Worm (Caenorhabditis elegans) whole organism, midembryonic: ENCODE results near the gene hlh-33.

Experiments
- T22C8.4 ChIP-seq: fragments of 200-800 bp; sonication (Bioruptor generic); IDR thresholded peaks from 2 replicates; pipeline ENCODE4 v1.3.6; 2022; ENCODE audit warnings: missing genetic modification characterization, missing compliant biosample characterization
- klf-2 ChIP-seq: fragments of 200-800 bp; sonication (Bioruptor generic); conservative IDR thresholded peaks from 2 replicates; pipeline ENCODE4 v1.3.6; 2022; ENCODE audit warnings: missing genetic modification reagents, missing genetic modification characterization, missing compliant biosample characterization
- med-1 ChIP-seq: sonication (generic microtip); optimal IDR thresholded peaks from 2 replicates; lab custom pipeline; 2017; ENCODE audit warnings: missing genetic modification characterization, mild to moderate bottlenecking, missing compliant biosample characterization, antibody characterized with exemption, missing genetic modification reagents; ENCODE audit not compliant: insufficient read depth
- tab-1 ChIP-seq: fragments of 200-800 bp; sonication (Bioruptor generic); IDR thresholded peaks from 2 replicates; pipeline ENCODE4 v1.3.6; 2022; ENCODE audit warnings: missing genetic modification characterization, missing compliant biosample characterization
- ztf-23 ChIP-seq: fragments of 200-800 bp; sonication (Bioruptor generic); IDR thresholded peaks from 2 replicates; pipeline ENCODE4 v1.3.6; 2022; ENCODE audit warnings: missing genetic modification reagents, missing genetic modification characterization, missing compliant biosample characterization
- ztf-29 ChIP-seq: fragments of 200-800 bp; sonication (Bioruptor generic); IDR thresholded peaks from 2 replicates; pipeline ENCODE4 v1.3.6; 2022; ENCODE audit warnings: missing genetic modification reagents, missing genetic modification characterization, missing compliant biosample characterization

DNA sequence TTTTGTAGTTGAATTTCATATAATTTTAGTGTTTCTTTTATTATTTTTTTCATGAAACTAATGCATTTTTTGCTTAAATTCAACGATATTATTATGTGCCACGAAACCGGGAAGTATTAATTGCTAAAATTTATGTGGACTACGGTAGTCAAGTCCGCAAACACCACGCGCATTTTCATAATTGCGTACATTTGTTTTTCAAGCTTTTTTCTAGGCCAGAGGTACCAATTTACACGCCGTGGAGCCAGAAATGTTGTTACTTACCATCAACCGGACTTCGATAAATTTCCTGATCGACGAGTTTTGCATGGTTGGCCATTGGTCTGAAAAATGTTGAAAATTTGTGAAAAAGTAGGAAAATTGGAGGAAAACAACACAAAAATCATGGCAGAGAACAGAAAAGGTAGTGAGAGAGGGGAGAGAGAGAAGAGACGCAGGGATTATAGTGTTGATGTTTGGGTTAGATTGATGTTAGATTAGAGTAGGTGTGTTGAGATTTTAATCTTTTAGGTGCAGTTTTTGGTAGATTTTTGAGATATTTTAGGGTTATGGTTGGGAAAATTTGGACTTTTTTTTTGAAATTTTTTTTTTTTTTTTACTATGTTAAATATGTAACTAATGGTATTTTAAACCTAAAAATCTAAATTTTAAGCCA, 37.1 kb upstream of the hlh-33 start, which contains the start of gene clp-4:
- no peak for TF ChIP-seq med-1 (GFP tag; lab: Kevin White, UChicago)
- no peak for TF ChIP-seq ztf-29 (GFP tag; lab: Robert Waterston, UW)
- TF ChIP-seq klf-2 (GFP tag; lab: Robert Waterston, UW) = no peak
- no peak for TF ChIP-seq tab-1 (GFP tag; lab: Robert Waterston, UW)
- TF ChIP-seq T22C8.4 (GFP tag; lab: Robert Waterston, UW) = no peak
- TF ChIP-seq ztf-23 (GFP tag; lab: Robert Waterston, UW) = no peak
